Fruit fly (Drosophila melanogaster) whole organism, prepupa: ENCODE data around the gene CG9395.

Experiments used
- Blimp-1 ChIP-seq: fragments of 200-800 bp; sonication (Bioruptor generic); optimal IDR thresholded peaks from 3 replicates; lab custom pipeline; 2017; ENCODE audit warnings: missing biosample characterization, missing genetic modification characterization, mild to moderate bottlenecking, moderate library complexity, missing genetic modification reagents
- CG10631 ChIP-seq: fragments of 200-800 bp; sonication (Bioruptor generic); optimal IDR thresholded peaks from 2 replicates; lab custom pipeline; 2016; ENCODE audit warnings: missing biosample characterization, missing genetic modification characterization
- CG11294 ChIP-seq: fragments of 200-800 bp; sonication (Bioruptor generic); IDR thresholded peaks from 2 replicates; pipeline ENCODE4 v1.3.6; 2022; ENCODE audit warnings: missing biosample characterization, missing genetic modification characterization
- CG11762 ChIP-seq: fragments of 200-800 bp; sonication (Bioruptor generic); optimal IDR thresholded peaks from 3 replicates; lab custom pipeline; 2016; ENCODE audit warnings: missing biosample characterization, missing genetic modification characterization; ENCODE audit not compliant: insufficient read depth
- CG15336 ChIP-seq: fragments of 200-800 bp; sonication (Bioruptor generic); IDR thresholded peaks from 2 replicates; pipeline ENCODE4 v1.3.6; 2022; ENCODE audit warnings: missing biosample characterization, missing genetic modification characterization
- CG1621 ChIP-seq: fragments of 200-800 bp; sonication (Bioruptor generic); optimal IDR thresholded peaks from 3 replicates; lab custom pipeline; 2018; ENCODE audit warnings: missing biosample characterization, mild to moderate bottlenecking, missing genetic modification characterization
- CG16779 ChIP-seq: fragments of 200-800 bp; sonication (Bioruptor generic); optimal IDR thresholded peaks from 3 replicates; lab custom pipeline; 2017; ENCODE audit warnings: missing biosample characterization, mild to moderate bottlenecking, missing genetic modification characterization
- CG3032 ChIP-seq: fragments of 200-800 bp; optimal IDR thresholded peaks from 2 replicates; lab custom pipeline; 2019; ENCODE audit warnings: missing biosample characterization, mild to moderate bottlenecking, missing genetic modification characterization, moderate library complexity
- CG31627 ChIP-seq: fragments of 200-800 bp; sonication (Bioruptor generic); optimal IDR thresholded peaks from 3 replicates; lab custom pipeline; 2016; ENCODE audit warnings: missing biosample characterization, missing genetic modification characterization
- CG32006 ChIP-seq: fragments of 200-800 bp; sonication (Bioruptor generic); optimal IDR thresholded peaks from 3 replicates; lab custom pipeline; 2017; ENCODE audit warnings: missing biosample characterization, mild to moderate bottlenecking, missing genetic modification characterization
- CG34406 ChIP-seq: fragments of 200-800 bp; sonication (Bioruptor generic); optimal IDR thresholded peaks from 3 replicates; lab custom pipeline; 2016; ENCODE audit warnings: missing biosample characterization, missing genetic modification characterization
- CG3919 ChIP-seq: fragments of 200-800 bp; sonication (Bioruptor generic); optimal IDR thresholded peaks from 3 replicates; lab custom pipeline; 2016; ENCODE audit warnings: missing biosample characterization, missing genetic modification characterization
- CG4318 ChIP-seq: fragments of 200-800 bp; sonication (Bioruptor generic); optimal IDR thresholded peaks from 3 replicates; lab custom pipeline; 2017; ENCODE audit warnings: missing biosample characterization, mild to moderate bottlenecking, missing genetic modification characterization
- CG6163 ChIP-seq: fragments of 200-800 bp; sonication (Bioruptor generic); IDR thresholded peaks from 3 replicates; pipeline ENCODE4 v1.3.6; 2022; ENCODE audit warnings: missing biosample characterization, missing genetic modification characterization
- CG6808 ChIP-seq: fragments of 200-800 bp; sonication (Bioruptor generic); optimal IDR thresholded peaks from 3 replicates; lab custom pipeline; 2017; ENCODE audit warnings: missing biosample characterization, missing genetic modification characterization, mild to moderate bottlenecking, moderate library complexity, missing genetic modification reagents
- CG6854 ChIP-seq: fragments of 200-800 bp; sonication (Bioruptor generic); optimal IDR thresholded peaks from 2 replicates; lab custom pipeline; 2017; ENCODE audit warnings: missing biosample characterization, mild to moderate bottlenecking, missing genetic modification characterization
- CG7368 ChIP-seq: fragments of 200-800 bp; sonication (Bioruptor generic); optimal IDR thresholded peaks from 3 replicates; lab custom pipeline; 2016; ENCODE audit warnings: missing biosample characterization, missing genetic modification characterization
- CG8119 ChIP-seq: fragments of 200-800 bp; sonication (Bioruptor generic); IDR thresholded peaks from 3 replicates; pipeline ENCODE4 v1.3.6; 2022; ENCODE audit warnings: missing biosample characterization, missing genetic modification characterization
- CG8319 ChIP-seq: fragments of 200-800 bp; sonication (Bioruptor generic); optimal IDR thresholded peaks from 3 replicates; lab custom pipeline; 2016; ENCODE audit warnings: missing biosample characterization, missing genetic modification characterization
- CG9139 ChIP-seq: fragments of 200-800 bp; sonication (Bioruptor generic); optimal IDR thresholded peaks from 3 replicates; lab custom pipeline; 2017; ENCODE audit warnings: missing biosample characterization, mild to moderate bottlenecking, missing genetic modification characterization
- Eip75B ChIP-seq: fragments of 200-800 bp; sonication (Bioruptor generic); optimal IDR thresholded peaks from 3 replicates; lab custom pipeline; 2016; ENCODE audit warnings: missing biosample characterization, missing genetic modification characterization
- Eip78C ChIP-seq: fragments of 200-800 bp; sonication (Bioruptor generic); peaks from one replicate; lab custom pipeline; 2016; ENCODE audit warnings: missing biosample characterization, missing genetic modification characterization
- Eip93F ChIP-seq: fragments of 200-800 bp; sonication (Bioruptor generic); optimal IDR thresholded peaks from 2 replicates; lab custom pipeline; 2016; ENCODE audit warnings: missing biosample characterization, mild to moderate bottlenecking, missing genetic modification characterization
- Ets96B ChIP-seq: fragments of 200-800 bp; optimal IDR thresholded peaks from 2 replicates; lab custom pipeline; 2019; ENCODE audit warnings: missing biosample characterization, mild to moderate bottlenecking, missing genetic modification characterization, moderate library complexity
- Gug ChIP-seq: fragments of 200-800 bp; sonication (Bioruptor generic); IDR thresholded peaks from 2 replicates; pipeline ENCODE4 v1.3.6; 2022; ENCODE audit warnings: missing biosample characterization, missing genetic modification characterization
- Hr38 ChIP-seq: sonication (Bioruptor generic); optimal IDR thresholded peaks from 2 replicates; lab custom pipeline; 2016; ENCODE audit warnings: missing biosample characterization, missing genetic modification characterization
- Hr39 ChIP-seq: fragments of 200-800 bp; sonication (Bioruptor generic); optimal IDR thresholded peaks from 2 replicates; lab custom pipeline; 2016; ENCODE audit warnings: missing biosample characterization, missing genetic modification characterization
- Hr4 ChIP-seq: fragments of 200-800 bp; sonication (Bioruptor generic); optimal IDR thresholded peaks from 3 replicates; lab custom pipeline; 2016; ENCODE audit warnings: missing biosample characterization, missing genetic modification characterization
- Lpt ChIP-seq: fragments of 200-800 bp; sonication (Bioruptor generic); optimal IDR thresholded peaks from 3 replicates; lab custom pipeline; 2016; ENCODE audit warnings: missing biosample characterization, missing genetic modification characterization
- Met ChIP-seq: fragments of 200-800 bp; sonication (Bioruptor generic); optimal IDR thresholded peaks from 3 replicates; lab custom pipeline; 2016; ENCODE audit warnings: missing biosample characterization, missing genetic modification characterization
- OdsH ChIP-seq: fragments of 200-800 bp; sonication (Bioruptor generic); optimal IDR thresholded peaks from 3 replicates; lab custom pipeline; 2016; ENCODE audit warnings: missing biosample characterization, missing genetic modification characterization
- Smox ChIP-seq: fragments of 200-800 bp; sonication (Bioruptor generic); optimal IDR thresholded peaks from 3 replicates; lab custom pipeline; 2016; ENCODE audit warnings: missing biosample characterization, missing genetic modification characterization
- Sox102F ChIP-seq: fragments of 200-800 bp; sonication (Bioruptor generic); optimal IDR thresholded peaks from 2 replicates; lab custom pipeline; 2016; ENCODE audit warnings: missing biosample characterization, mild to moderate bottlenecking, missing genetic modification characterization
- Sox14 ChIP-seq: fragments of 200-800 bp; sonication (Bioruptor generic); optimal IDR thresholded peaks from 3 replicates; lab custom pipeline; 2016; ENCODE audit warnings: missing biosample characterization, missing genetic modification characterization
- Sox15 ChIP-seq: fragments of 200-800 bp; sonication (Bioruptor generic); optimal IDR thresholded peaks from 3 replicates; lab custom pipeline; 2016; ENCODE audit warnings: missing biosample characterization, missing genetic modification characterization
- achi ChIP-seq: fragments of 200-800 bp; sonication (Bioruptor generic); optimal IDR thresholded peaks from 3 replicates; lab custom pipeline; 2016; ENCODE audit warnings: missing biosample characterization, missing genetic modification characterization
- acj6 ChIP-seq: fragments of 200-800 bp; sonication (Bioruptor generic); optimal IDR thresholded peaks from 3 replicates; lab custom pipeline; 2016; ENCODE audit warnings: missing biosample characterization, missing genetic modification characterization
- cyc ChIP-seq: fragments of 200-800 bp; sonication (Bioruptor generic); optimal IDR thresholded peaks from 3 replicates; lab custom pipeline; 2016; ENCODE audit warnings: missing biosample characterization, missing genetic modification characterization
- dac ChIP-seq: fragments of 200-800 bp; sonication (Bioruptor generic); optimal IDR thresholded peaks from 2 replicates; lab custom pipeline; 2017; ENCODE audit warnings: missing biosample characterization, mild to moderate bottlenecking, missing genetic modification characterization
- dsx ChIP-seq: fragments of 200-800 bp; optimal IDR thresholded peaks from 3 replicates; lab custom pipeline; 2019; ENCODE audit warnings: missing biosample characterization, mild to moderate bottlenecking, missing genetic modification characterization, moderate library complexity; ENCODE audit not compliant: poor library complexity, severe bottlenecking
- eg ChIP-seq: fragments of 200-800 bp; sonication (Bioruptor generic); IDR thresholded peaks from 3 replicates; pipeline ENCODE4 v1.3.6; 2022; ENCODE audit warnings: missing biosample characterization, missing genetic modification characterization
- esn ChIP-seq: fragments of 200-800 bp; sonication (Bioruptor generic); optimal IDR thresholded peaks from 2 replicates; lab custom pipeline; 2016; ENCODE audit warnings: missing biosample characterization, mild to moderate bottlenecking, missing genetic modification characterization, moderate library complexity
- fd59A ChIP-seq: fragments of 200-800 bp; sonication (Bioruptor generic); optimal IDR thresholded peaks from 2 replicates; lab custom pipeline; 2017; ENCODE audit warnings: missing biosample characterization, mild to moderate bottlenecking, missing genetic modification characterization, missing genetic modification reagents
- fd85E ChIP-seq: fragments of 200-800 bp; sonication (Bioruptor generic); optimal IDR thresholded peaks from 3 replicates; lab custom pipeline; 2016; ENCODE audit warnings: missing biosample characterization, missing genetic modification characterization
- fkh ChIP-seq: fragments of 200-800 bp; sonication (Bioruptor generic); optimal IDR thresholded peaks from 3 replicates; lab custom pipeline; 2017; ENCODE audit warnings: missing biosample characterization, mild to moderate bottlenecking, missing genetic modification characterization, moderate library complexity
- net ChIP-seq: fragments of 200-800 bp; sonication (Bioruptor generic); optimal IDR thresholded peaks from 3 replicates; lab custom pipeline; 2016; ENCODE audit warnings: missing biosample characterization, missing genetic modification characterization
- pdm3 ChIP-seq: fragments of 200-800 bp; sonication (Bioruptor generic); optimal IDR thresholded peaks from 3 replicates; lab custom pipeline; 2016; ENCODE audit warnings: missing biosample characterization, missing genetic modification characterization
- salr ChIP-seq, 2 experiments: fragments of 200-800 bp; sonication (Bioruptor generic); optimal IDR thresholded peaks; 3 replicates each; lab custom pipeline; 2016 to 2018; ENCODE audit warnings: missing biosample characterization in 2 of 2, missing genetic modification characterization in 2 of 2, mild to moderate bottlenecking in 1 of 2
- spab ChIP-seq: fragments of 200-800 bp; sonication (Bioruptor generic); optimal IDR thresholded peaks from 2 replicates; lab custom pipeline; 2017; ENCODE audit warnings: missing biosample characterization, mild to moderate bottlenecking, missing genetic modification characterization, missing genetic modification reagents
- ss ChIP-seq, 2 experiments: fragments of 200-800 bp; sonication (Bioruptor generic); optimal IDR thresholded peaks; 2 replicates in 1 of 2; 3 replicates in 1 of 2; lab custom pipeline; 2017 to 2018; ENCODE audit warnings: mild to moderate bottlenecking in 2 of 2, missing biosample characterization in 2 of 2, missing genetic modification characterization in 2 of 2, moderate library complexity in 1 of 2
- svp ChIP-seq: fragments of 200-800 bp; sonication (Bioruptor generic); peaks from one replicate; lab custom pipeline; 2016; ENCODE audit warnings: missing biosample characterization, missing genetic modification characterization
- topi ChIP-seq: fragments of 200-800 bp; sonication (Bioruptor generic); optimal IDR thresholded peaks from 3 replicates; lab custom pipeline; 2016; ENCODE audit warnings: missing biosample characterization, missing genetic modification characterization
- vri ChIP-seq: fragments of 200-800 bp; sonication (Bioruptor generic); optimal IDR thresholded peaks from 3 replicates; lab custom pipeline; 2016; ENCODE audit warnings: missing biosample characterization, mild to moderate bottlenecking, missing genetic modification characterization

CG9395 gene

dm6 chr2L:13378488-13378964 is 23.7 kb upstream of the CG9395 start, which contains the start of the genes CG9302 and beta'COP:
CG9302 (minus strand) TSS chr2L:13378538.
beta'COP (plus strand) TSS chr2L:13378902.
- TF ChIP-seq CG7368 = no peak
- TF ChIP-seq CG31627 (GFP tag; lab: Kevin White, UChicago) = peak; percentile 61
- TF ChIP-seq Sox14 (GFP tag; lab: Kevin White, UChicago) = no peak
- no peak for TF ChIP-seq CG1621
- TF ChIP-seq Smox (GFP tag; lab: Kevin White, UChicago) = no peak
- TF ChIP-seq Gug (GFP tag; lab: Robert Waterston, UW) = peak; percentile 47
- peak; percentile 48 for TF ChIP-seq CG34406 (GFP tag; lab: Kevin White, UChicago)
- TF ChIP-seq CG11294 = peak; percentile 14; the same call in 1 of the 2 replicates
- TF ChIP-seq esn = peak; percentile 67
- peak; percentile 74 for TF ChIP-seq OdsH (GFP tag; lab: Kevin White, UChicago)
- TF ChIP-seq topi (GFP tag; lab: Kevin White, UChicago) = no peak
- no peak for TF ChIP-seq Sox102F (GFP tag; lab: Kevin White, UChicago)
- TF ChIP-seq Ets96B (tag; lab: Kevin White, UChicago) = peak; percentile 60
- peak; percentile 80 for TF ChIP-seq achi
- TF ChIP-seq CG6854 (GFP tag; lab: Kevin White, UChicago) = no peak
- no peak for TF ChIP-seq CG8119 (GFP tag; lab: Robert Waterston, UW)
- TF ChIP-seq salr (GFP tag; optimal IDR thresholded peaks at IDR 0.05; lab: Kevin White, UChicago) = no peak
- peak; percentile 56 for TF ChIP-seq dsx (GFP tag; lab: Kevin White, UChicago)
- TF ChIP-seq Lpt (GFP tag; lab: Kevin White, UChicago) = no peak
- no peak for TF ChIP-seq fd85E (GFP tag; lab: Kevin White, UChicago)
- no peak for TF ChIP-seq svp
- no peak for TF ChIP-seq CG6163 (GFP tag; lab: Robert Waterston, UW)
- TF ChIP-seq Sox15 (GFP tag; lab: Kevin White, UChicago) = peak; percentile 66
- no peak for TF ChIP-seq CG32006 (GFP tag; lab: Kevin White, UChicago)
- no peak for TF ChIP-seq CG16779 (tag; lab: Kevin White, UChicago)
- TF ChIP-seq Eip75B (GFP tag; lab: Kevin White, UChicago) = no peak
- no peak for TF ChIP-seq spab
- no peak for TF ChIP-seq ss (GFP tag; optimal IDR thresholded peaks at IDR 0.05; lab: Kevin White, UChicago)
- TF ChIP-seq CG3919 (GFP tag; lab: Kevin White, UChicago) = no peak
- no peak for TF ChIP-seq net
- TF ChIP-seq Blimp-1 (GFP tag; lab: Kevin White, UChicago) = no peak
- peak; percentile 78 for TF ChIP-seq CG3032 (tag; lab: Kevin White, UChicago)
- TF ChIP-seq CG8319 = no peak
- TF ChIP-seq fkh (GFP tag; lab: Kevin White, UChicago) = no peak
- no peak for TF ChIP-seq Eip78C (GFP tag; lab: Kevin White, UChicago)
- no peak for TF ChIP-seq dac (GFP tag; lab: Kevin White, UChicago)
- peak; percentile 21 for TF ChIP-seq Eip93F (GFP tag; lab: Kevin White, UChicago)
- no peak for TF ChIP-seq Hr39 (GFP tag; lab: Kevin White, UChicago)
- no peak for TF ChIP-seq CG6808 (GFP tag; lab: Kevin White, UChicago)
- no peak for TF ChIP-seq CG15336 (GFP tag; lab: Robert Waterston, UW)
- no peak for TF ChIP-seq pdm3 (GFP tag; lab: Kevin White, UChicago)
- TF ChIP-seq CG11762 (GFP tag; lab: Kevin White, UChicago) = peak; percentile 32
- TF ChIP-seq vri (GFP tag; lab: Kevin White, UChicago) = no peak
- TF ChIP-seq acj6 = peak; percentile 72
- peak; percentile 16 for TF ChIP-seq fd59A (GFP tag; lab: Kevin White, UChicago)
- TF ChIP-seq eg = peak; percentile 28; the same call in 1 of the 3 replicates
- TF ChIP-seq cyc (GFP tag; lab: Kevin White, UChicago) = peak; percentile 46
- TF ChIP-seq CG10631 = peak; percentile 79
- TF ChIP-seq Hr4 (GFP tag; lab: Kevin White, UChicago) = no peak
- TF ChIP-seq Met (GFP tag; lab: Kevin White, UChicago) = no peak
- no peak for TF ChIP-seq Hr38 (GFP tag; lab: Kevin White, UChicago)
- TF ChIP-seq CG9139 (GFP tag; lab: Kevin White, UChicago) = no peak
- no peak for TF ChIP-seq CG4318 (GFP tag; lab: Kevin White, UChicago)
